Fruit fly (Drosophila melanogaster) whole organism, larva: ENCODE measurements around the gene Naa80.

Experiments used
- noc ChIP-seq: fragments of 200-800 bp; sonication (Bioruptor generic); optimal IDR thresholded peaks from 3 replicates; lab custom pipeline; 2019; ENCODE audit warnings: missing biosample characterization, mild to moderate bottlenecking, missing genetic modification characterization, moderate library complexity

Naa80 gene

dm6 chr3R:9767620-9768592 lies at the start of gene Naa80:
Naa80 (plus strand) TSS chr3R:9767834.
- peak; percentile 49 for TF ChIP-seq noc (tag; lab: Kevin White, UChicago)

- TF ChIP-seq noc (tag; lab: Kevin White, UChicago) = no peak
Measured at dm6 chr3R:9725121-9725956, 42.3 kb upstream of the Naa80 start, which contains the start of gene hyd. hyd (minus strand) TSS chr3R:9725615.

- no peak for TF ChIP-seq noc (tag; lab: Kevin White, UChicago)
Measured at dm6 chr3R:9730784-9731183, 36.9 kb upstream of the Naa80 start, which contains the start of gene FoxP. FoxP (minus strand) TSS chr3R:9730872.

dm6 chr3R:9733150-9733549 lies 34.5 kb upstream of the Naa80 start, which contains the start of gene alphaTub85E:
alphaTub85E (minus strand) TSS chr3R:9733250.
- TF ChIP-seq noc (tag; lab: Kevin White, UChicago) = no peak

dm6 chr3R:9735151-9735550 lies 32.5 kb upstream of the Naa80 start:
- TF ChIP-seq noc (tag; lab: Kevin White, UChicago) = no peak

dm6 chr3R:9739793-9740192 lies 27.8 kb upstream of the Naa80 start, which contains the start of gene side-VII:
side-VII (minus strand) TSS chr3R:9739979.
- TF ChIP-seq noc (tag; lab: Kevin White, UChicago) = no peak

- no peak for TF ChIP-seq noc (tag; lab: Kevin White, UChicago)
Measured at dm6 chr3R:9740713-9741112, 26.9 kb upstream of the Naa80 start, which contains the start of gene Pnn. Pnn (plus strand) TSS chr3R:9740899.

- TF ChIP-seq noc (tag; lab: Kevin White, UChicago) = no peak
Measured at dm6 chr3R:9743217-9743616, 24.4 kb upstream of the Naa80 start, which contains the start of gene CG31415. CG31415 (plus strand) TSS chr3R:9743517.

- TF ChIP-seq noc (tag; lab: Kevin White, UChicago) = no peak
Measured at dm6 chr3R:9743995-9744394, 23.6 kb upstream of the Naa80 start.

dm6 chr3R:9745442-9745841 lies 22.2 kb upstream of the Naa80 start:
- TF ChIP-seq noc (tag; lab: Kevin White, UChicago) = no peak

dm6 chr3R:9746267-9746666 lies 21.4 kb upstream of the Naa80 start, which contains the start of gene CG34409:
CG34409 (minus strand) TSS chr3R:9746367.
- no peak for TF ChIP-seq noc (tag; lab: Kevin White, UChicago)

- TF ChIP-seq noc (tag; lab: Kevin White, UChicago) = no peak
Measured at dm6 chr3R:9747272-9747874, 20.3 kb upstream of the Naa80 start, which contains the start of gene CG12948. CG12948 (minus strand) TSS chr3R:9747744.

- TF ChIP-seq noc (tag; lab: Kevin White, UChicago) = no peak
Measured at dm6 chr3R:9747875-9747899, 19.9 kb upstream of the Naa80 start, which contains the start of gene PpD3. PpD3 (plus strand) TSS chr3R:9747875.

- no peak for TF ChIP-seq noc (tag; lab: Kevin White, UChicago)
Measured at dm6 chr3R:9747900-9748663, 19.6 kb upstream of the Naa80 start.

dm6 chr3R:9754487-9754886 lies 13.1 kb upstream of the Naa80 start, which contains the start of gene Tti1:
Tti1 (minus strand) TSS chr3R:9754686.
- TF ChIP-seq noc (tag; lab: Kevin White, UChicago) = no peak
